Fruit fly (Drosophila melanogaster): Measurements from ENCODE around the gene Atg4b.

The Atg4b gene

DNA sequence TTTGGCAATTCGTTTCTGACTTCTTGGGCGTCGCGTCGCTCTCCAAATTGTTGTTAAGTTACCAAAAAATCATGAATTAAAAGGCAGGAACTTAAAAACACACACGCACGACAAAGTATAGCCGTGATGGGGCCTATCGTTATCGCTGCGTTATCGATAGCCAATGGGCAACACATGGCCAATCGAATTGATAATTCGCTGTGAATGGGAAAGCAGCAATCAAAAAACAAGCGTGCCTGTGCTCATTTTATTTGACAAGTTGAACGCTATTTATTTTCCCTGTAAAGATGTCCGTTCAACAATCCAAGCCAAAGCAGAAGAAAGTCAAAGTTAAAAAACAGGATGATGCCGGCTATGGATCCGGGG is 10.7 kb downstream of the Atg4b start, which contains the start of the genes Surf4 and CG31301 (continued):
- TF ChIP-seq otp (GFP tag; IDR thresholded peaks at IDR 0.05) = no peak
- TF ChIP-seq hbn (GFP tag; IDR thresholded peaks at IDR 0.05; ENCODE audit: partially characterized antibody) = no peak; the same call in 1 of the 2 replicates
- TF ChIP-seq CG14441 (GFP tag; IDR thresholded peaks at IDR 0.05) = no peak
- TF ChIP-seq pfk (GFP tag; optimal IDR thresholded peaks at IDR 0.05) = no peak
- TF ChIP-seq Neu2 (GFP tag; optimal IDR thresholded peaks at IDR 0.05; ENCODE audit: borderline replicate concordance) = no peak
- TF ChIP-seq CG11723 (GFP tag; optimal IDR thresholded peaks at IDR 0.05) = no peak
- no peak for TF ChIP-seq seq (GFP tag; IDR thresholded peaks at IDR 0.05)
- TF ChIP-seq CG10209 (GFP tag; optimal IDR thresholded peaks at IDR 0.05) = no peak
- no peak for TF ChIP-seq odd (GFP tag; optimal IDR thresholded peaks at IDR 0.05)
- TF ChIP-seq CG12104 (GFP tag; optimal IDR thresholded peaks at IDR 0.05) = no peak
- peak; percentile 18 for TF ChIP-seq Myb (GFP tag; optimal IDR thresholded peaks at IDR 0.05)
- TF ChIP-seq CG1603 (tag; optimal IDR thresholded peaks at IDR 0.05) = peak; percentile 66
- no peak for TF ChIP-seq fu2 (GFP tag; optimal IDR thresholded peaks at IDR 0.05)
- TF ChIP-seq CG11695 (GFP tag; IDR thresholded peaks at IDR 0.05) = no peak
- TF ChIP-seq her (GFP tag; optimal IDR thresholded peaks at IDR 0.05) = no peak
- TF ChIP-seq CG6791 (GFP tag; IDR thresholded peaks at IDR 0.05; ENCODE audit: partially characterized antibody) = peak; percentile 90
- peak; percentile 29 for TF ChIP-seq trem (tag; optimal IDR thresholded peaks at IDR 0.05)
- TF ChIP-seq twi (tag; optimal IDR thresholded peaks at IDR 0.05) = peak; percentile 26
- no peak for TF ChIP-seq dimm (GFP tag; IDR thresholded peaks at IDR 0.05)
- peak; percentile 80 for TF ChIP-seq MBD-R2 (GFP tag; IDR thresholded peaks at IDR 0.05)
- peak; percentile 71 for TF ChIP-seq CG13287 (GFP tag; IDR thresholded peaks at IDR 0.05; ENCODE audit: partially characterized antibody)
- TF ChIP-seq CG7745 (tag; optimal IDR thresholded peaks at IDR 0.05) = no peak
- TF ChIP-seq prd (optimal IDR thresholded peaks at IDR 0.05) = no peak
- no peak for TF ChIP-seq prd (GFP tag; IDR thresholded peaks at IDR 0.05)
- TF ChIP-seq tin (GFP tag; optimal IDR thresholded peaks at IDR 0.05) = no peak
- peak; percentile 40; the same call in 1 of the 2 replicates for TF ChIP-seq sna (GFP tag; IDR thresholded peaks at IDR 0.05; ENCODE audit: partially characterized antibody)
- no peak for TF ChIP-seq CG6683 (GFP tag; optimal IDR thresholded peaks at IDR 0.05)
- TF ChIP-seq cg (GFP tag; optimal IDR thresholded peaks at IDR 0.05) = no peak
- TF ChIP-seq CG2712 (tag; optimal IDR thresholded peaks at IDR 0.05) = peak; percentile 9
- peak; percentile 77 for TF ChIP-seq nerfin-2 (GFP tag; IDR thresholded peaks at IDR 0.05; ENCODE audit: partially characterized antibody)
- TF ChIP-seq CG10366 (GFP tag; IDR thresholded peaks at IDR 0.05) = no peak
- TF ChIP-seq CG6689 (GFP tag; IDR thresholded peaks at IDR 0.05) = no peak
- no peak for TF ChIP-seq CG5180 (GFP tag; optimal IDR thresholded peaks at IDR 0.05)
- peak; percentile 85 for TF ChIP-seq tna (GFP tag; IDR thresholded peaks at IDR 0.05; ENCODE audit: partially characterized antibody)
- TF ChIP-seq Med (GFP tag) = peak; percentile 71
- TF ChIP-seq ato (GFP tag; IDR thresholded peaks at IDR 0.05; ENCODE audit: partially characterized antibody) = peak; percentile 85
- TF ChIP-seq gfzf (GFP tag; optimal IDR thresholded peaks at IDR 0.05) = no peak
- no peak for TF ChIP-seq CG15696 (tag; optimal IDR thresholded peaks at IDR 0.05)
- no peak for TF ChIP-seq Ada2b (GFP tag; IDR thresholded peaks at IDR 0.05)
- no peak for TF ChIP-seq CG2875 (GFP tag; optimal IDR thresholded peaks at IDR 0.05)
- TF ChIP-seq al (GFP tag; IDR thresholded peaks at IDR 0.05) = no peak
- no peak for TF ChIP-seq CG11456 (GFP tag; IDR thresholded peaks at IDR 0.05)
- no peak for TF ChIP-seq CG12744 (GFP tag; optimal IDR thresholded peaks at IDR 0.05)
- no peak for TF ChIP-seq Six4 (GFP tag; optimal IDR thresholded peaks at IDR 0.05)
- 0 out of 2 replicates have a peak, but pooled peaks have one; percentile 10 for TF ChIP-seq Rfx (GFP tag; IDR thresholded peaks at IDR 0.05)
- TF ChIP-seq abd-A (tag; optimal IDR thresholded peaks at IDR 0.05) = no peak
- peak; percentile 51 for TF ChIP-seq Sry-δ (GFP tag; optimal IDR thresholded peaks at IDR 0.05)
- TF ChIP-seq Xbp1 (GFP tag; optimal IDR thresholded peaks at IDR 0.05) = no peak
- no peak for TF ChIP-seq CG32767 (GFP tag; IDR thresholded peaks at IDR 0.05)
- TF ChIP-seq Max (GFP tag; optimal IDR thresholded peaks at IDR 0.05) = no peak
- TF ChIP-seq phol (tag; optimal IDR thresholded peaks at IDR 0.05) = peak; percentile 16
